Fruit fly (Drosophila melanogaster) whole organism, pupa: Measurements from ENCODE around the gene CG7548.

ENCODE experiments used
- CG10348 ChIP-seq: fragments of 200-800 bp; sonication (Bioruptor generic); IDR thresholded peaks from 2 replicates; pipeline ENCODE4 v1.3.6; 2022; ENCODE audit warnings: missing biosample characterization, missing genetic modification characterization
- CG12605 ChIP-seq: fragments of 200-800 bp; sonication (Bioruptor generic); IDR thresholded peaks from 2 replicates; pipeline ENCODE4 v1.3.6; 2022; ENCODE audit warnings: missing biosample characterization, missing genetic modification characterization
- CG13204 ChIP-seq: fragments of 200-800 bp; sonication (Bioruptor generic); optimal IDR thresholded peaks from 2 replicates; lab custom pipeline; 2018; ENCODE audit warnings: missing biosample characterization, mild to moderate bottlenecking, missing genetic modification characterization, moderate library complexity
- CG14655 ChIP-seq: fragments of 200-800 bp; sonication (Bioruptor generic); optimal IDR thresholded peaks from 3 replicates; lab custom pipeline; 2017; ENCODE audit warnings: mild to moderate bottlenecking, missing biosample characterization, missing genetic modification reagents, missing genetic modification characterization
- CG15710 ChIP-seq: fragments of 200-800 bp; sonication (Bioruptor generic); optimal IDR thresholded peaks from 2 replicates; lab custom pipeline; 2018; ENCODE audit warnings: missing biosample characterization, mild to moderate bottlenecking, missing genetic modification characterization, moderate library complexity
- CG17806 ChIP-seq: fragments of 200-800 bp; sonication (Bioruptor generic); optimal IDR thresholded peaks from 2 replicates; lab custom pipeline; 2018; ENCODE audit warnings: missing biosample characterization, mild to moderate bottlenecking, missing genetic modification characterization, moderate library complexity
- CG32121 ChIP-seq: fragments of 200-800 bp; sonication (Bioruptor generic); IDR thresholded peaks from 2 replicates; pipeline ENCODE4 v1.3.6; 2022; ENCODE audit warnings: missing biosample characterization, missing genetic modification characterization
- CG34367 ChIP-seq: fragments of 200-800 bp; sonication (Bioruptor generic); optimal IDR thresholded peaks from 2 replicates; lab custom pipeline; 2018; ENCODE audit warnings: missing biosample characterization, mild to moderate bottlenecking, missing genetic modification characterization
- CG4496 ChIP-seq: fragments of 200-800 bp; sonication (Bioruptor generic); IDR thresholded peaks from 3 replicates; pipeline ENCODE4 v1.3.6; 2022; ENCODE audit warnings: missing biosample characterization, missing genetic modification characterization
- CG8159 ChIP-seq: fragments of 200-800 bp; sonication (Bioruptor generic); optimal IDR thresholded peaks from 3 replicates; lab custom pipeline; 2018; ENCODE audit warnings: missing biosample characterization, mild to moderate bottlenecking, missing genetic modification characterization, moderate library complexity
- CG8301 ChIP-seq: fragments of 200-800 bp; sonication (Bioruptor generic); optimal IDR thresholded peaks from 2 replicates; lab custom pipeline; 2018; ENCODE audit warnings: missing biosample characterization, mild to moderate bottlenecking, missing genetic modification characterization
- CG9948 ChIP-seq: fragments of 200-800 bp; sonication (Bioruptor generic); optimal IDR thresholded peaks from 2 replicates; lab custom pipeline; 2018; ENCODE audit warnings: missing biosample characterization, mild to moderate bottlenecking, missing genetic modification characterization, moderate library complexity
- D1 ChIP-seq: fragments of 200-800 bp; sonication (Bioruptor generic); optimal IDR thresholded peaks from 2 replicates; lab custom pipeline; 2018; ENCODE audit warnings: missing biosample characterization, mild to moderate bottlenecking, missing genetic modification characterization, moderate library complexity
- EcR ChIP-seq: fragments of 200-800 bp; sonication (Bioruptor generic); optimal IDR thresholded peaks from 3 replicates; lab custom pipeline; 2019; ENCODE audit warnings: missing biosample characterization, missing genetic modification characterization, mild to moderate bottlenecking, moderate library complexity, missing genetic modification reagents
- Ets98B ChIP-seq: fragments of 200-800 bp; sonication (Bioruptor generic); IDR thresholded peaks from 2 replicates; pipeline ENCODE4 v1.3.6; 2022; ENCODE audit warnings: missing biosample characterization, missing genetic modification characterization
- Pif1A ChIP-seq: fragments of 200-800 bp; sonication (Bioruptor generic); optimal IDR thresholded peaks from 3 replicates; lab custom pipeline; 2016; ENCODE audit warnings: missing biosample characterization, missing genetic modification characterization
- Pif1B ChIP-seq: fragments of 200-800 bp; sonication (Bioruptor generic); optimal IDR thresholded peaks from 3 replicates; lab custom pipeline; 2016; ENCODE audit warnings: missing biosample characterization, missing genetic modification characterization
- Snoo ChIP-seq: fragments of 200-800 bp; sonication (Bioruptor generic); optimal IDR thresholded peaks from 3 replicates; lab custom pipeline; 2017; ENCODE audit warnings: missing biosample characterization, mild to moderate bottlenecking, missing genetic modification characterization, inconsistent platforms
- fd96Ca ChIP-seq: fragments of 200-800 bp; sonication (Bioruptor generic); IDR thresholded peaks from 3 replicates; pipeline ENCODE4 v1.3.6; 2022; ENCODE audit warnings: missing biosample characterization, missing genetic modification characterization
- gl ChIP-seq: fragments of 200-800 bp; sonication (Bioruptor generic); optimal IDR thresholded peaks from 2 replicates; lab custom pipeline; 2018; ENCODE audit warnings: missing biosample characterization, mild to moderate bottlenecking, missing genetic modification characterization
- rn ChIP-seq: fragments of 200-800 bp; sonication (Bioruptor generic); IDR thresholded peaks from 2 replicates; pipeline ENCODE4 v1.3.6; 2022; ENCODE audit warnings: missing biosample characterization, missing genetic modification characterization

The CG7548 gene

dm6 chr3L:7506117-7506516 lies at the start of gene CG7548:
CG7548 (minus strand) TSS chr3L:7506217.
- TF ChIP-seq D1 (tag; lab: Kevin White, UChicago) (no peak), CG4496 (GFP tag; lab: Robert Waterston, UW) (no peak), EcR (GFP tag; lab: Kevin White, UChicago) (no peak), fd96Ca (GFP tag; lab: Robert Waterston, UW) (no peak), Pif1B (GFP tag; lab: Kevin White, UChicago) (no peak), CG8159 (no peak), CG15710 (tag; lab: Kevin White, UChicago) (no peak), CG14655 (GFP tag; lab: Kevin White, UChicago) (no peak), gl (tag; lab: Kevin White, UChicago) (no peak), CG8301 (tag; lab: Kevin White, UChicago) (no peak), CG10348 (GFP tag; lab: Robert Waterston, UW) (no peak), Snoo (no peak), Pif1A (GFP tag; lab: Kevin White, UChicago) (no peak)
- TF ChIP-seq, all 21 proteins: peak for 0

dm6 chr3L:7553062-7553461 lies 47.0 kb upstream of the CG7548 start:
- TF ChIP-seq CG13204 (GFP tag; lab: Kevin White, UChicago) (no peak), CG9948 (tag; lab: Kevin White, UChicago) (no peak), CG10348 (GFP tag; lab: Robert Waterston, UW) (no peak), CG34367 (no peak), Snoo (no peak), CG15710 (tag; lab: Kevin White, UChicago) (no peak)

- TF ChIP-seq Ets98B (GFP tag; lab: Robert Waterston, UW) = 0 out of 2 replicates have a peak, but pooled peaks have one; percentile 10
- no peak for TF ChIP-seq CG10348 (GFP tag; lab: Robert Waterston, UW)
- no peak for TF ChIP-seq CG13204 (GFP tag; lab: Kevin White, UChicago)
- TF ChIP-seq EcR (GFP tag; lab: Kevin White, UChicago) = no peak
- no peak for TF ChIP-seq D1 (tag; lab: Kevin White, UChicago)
Observed at dm6 chr3L:7552446-7552845, 46.4 kb upstream of the CG7548 start.

- no peak for TF ChIP-seq CG13204 (GFP tag; lab: Kevin White, UChicago)
- no peak for TF ChIP-seq CG34367
- no peak for TF ChIP-seq CG17806 (tag; lab: Kevin White, UChicago)
- no peak for TF ChIP-seq EcR (GFP tag; lab: Kevin White, UChicago)
- TF ChIP-seq CG10348 (GFP tag; lab: Robert Waterston, UW) = no peak
- no peak for TF ChIP-seq CG12605 (GFP tag; lab: Robert Waterston, UW)
- peak; percentile 69 for TF ChIP-seq fd96Ca (GFP tag; lab: Robert Waterston, UW)
- peak; percentile 65 for TF ChIP-seq Ets98B (GFP tag; lab: Robert Waterston, UW)
- TF ChIP-seq CG15710 (tag; lab: Kevin White, UChicago) = no peak
- TF ChIP-seq CG9948 (tag; lab: Kevin White, UChicago) = no peak
- peak; percentile 79 for TF ChIP-seq CG4496 (GFP tag; lab: Robert Waterston, UW)
- peak; percentile 46 for TF ChIP-seq Pif1B (GFP tag; lab: Kevin White, UChicago)
- TF ChIP-seq Snoo = no peak
- peak; percentile 6; the same call in 1 of the 2 replicates for TF ChIP-seq rn
- TF ChIP-seq CG8159 = no peak
- TF ChIP-seq Pif1A (GFP tag; lab: Kevin White, UChicago) = peak; percentile 51
- peak; percentile 11 for TF ChIP-seq CG14655 (GFP tag; lab: Kevin White, UChicago)
- TF ChIP-seq gl (tag; lab: Kevin White, UChicago) = no peak
- no peak for TF ChIP-seq D1 (tag; lab: Kevin White, UChicago)
- peak; percentile 25 for TF ChIP-seq CG8301 (tag; lab: Kevin White, UChicago)
- peak; percentile 35; the same call in 1 of the 2 replicates for TF ChIP-seq CG32121 (GFP tag; lab: Robert Waterston, UW)
Observed at dm6 chr3L:7550225-7550624, 44.2 kb upstream of the CG7548 start.

dm6 chr3L:7545562-7545961 lies 39.5 kb upstream of the CG7548 start:
- TF ChIP-seq fd96Ca (GFP tag; lab: Robert Waterston, UW) (no peak), CG8159 (no peak), Ets98B (GFP tag; lab: Robert Waterston, UW) (no peak), gl (tag; lab: Kevin White, UChicago) (no peak), Pif1B (GFP tag; lab: Kevin White, UChicago) (no peak), Snoo (no peak), CG10348 (GFP tag; lab: Robert Waterston, UW) (no peak), EcR (GFP tag; lab: Kevin White, UChicago) (no peak), CG13204 (GFP tag; lab: Kevin White, UChicago) (no peak), Pif1A (GFP tag; lab: Kevin White, UChicago) (no peak), D1 (tag; lab: Kevin White, UChicago) (no peak), CG15710 (tag; lab: Kevin White, UChicago) (no peak), CG9948 (tag; lab: Kevin White, UChicago) (no peak), CG14655 (GFP tag; lab: Kevin White, UChicago) (no peak), CG4496 (GFP tag; lab: Robert Waterston, UW) (no peak), CG34367 (no peak), CG32121 (GFP tag; lab: Robert Waterston, UW) (no peak), rn (no peak), CG12605 (GFP tag; lab: Robert Waterston, UW) (no peak)

dm6 chr3L:7544639-7545183 lies 38.7 kb upstream of the CG7548 start:
- TF ChIP-seq CG15710 (tag; lab: Kevin White, UChicago) = no peak
- TF ChIP-seq CG32121 (GFP tag; lab: Robert Waterston, UW) = 0 out of 2 replicates have a peak, but pooled peaks have one; percentile 11
